Fruit fly (Drosophila melanogaster): ENCODE data around the gene CG10877.

dm6 chr3R:20550632-20551486 lies 13.0 kb downstream of the CG10877 start:
- TF ChIP-seq CG9948 (tag; optimal IDR thresholded peaks at IDR 0.05) (no peak), Snoo (tag; optimal IDR thresholded peaks at IDR 0.05) (peak; percentile 27), CG14655 (GFP tag; optimal IDR thresholded peaks at IDR 0.05) (peak; percentile 28), CG34367 (tag; optimal IDR thresholded peaks at IDR 0.05) (peak; percentile 14), CG10348 (GFP tag; IDR thresholded peaks at IDR 0.05) (no peak), gl (tag; optimal IDR thresholded peaks at IDR 0.05) (peak; percentile 59), Pif1B (GFP tag; optimal IDR thresholded peaks at IDR 0.05) (peak; percentile 64), Ets98B (GFP tag; IDR thresholded peaks at IDR 0.05) (peak; percentile 55), CG12605 (GFP tag; IDR thresholded peaks at IDR 0.05) (peak; percentile 69), CG15710 (tag; optimal IDR thresholded peaks at IDR 0.05) (peak; percentile 13), EcR (GFP tag; optimal IDR thresholded peaks at IDR 0.05) (no peak), CG17806 (tag; optimal IDR thresholded peaks at IDR 0.05) (peak; percentile 6), CG8301 (tag; optimal IDR thresholded peaks at IDR 0.05) (peak; percentile 33)
